Worm (Caenorhabditis elegans): ENCODE results near the gene Y111B2A.1.

DNA sequence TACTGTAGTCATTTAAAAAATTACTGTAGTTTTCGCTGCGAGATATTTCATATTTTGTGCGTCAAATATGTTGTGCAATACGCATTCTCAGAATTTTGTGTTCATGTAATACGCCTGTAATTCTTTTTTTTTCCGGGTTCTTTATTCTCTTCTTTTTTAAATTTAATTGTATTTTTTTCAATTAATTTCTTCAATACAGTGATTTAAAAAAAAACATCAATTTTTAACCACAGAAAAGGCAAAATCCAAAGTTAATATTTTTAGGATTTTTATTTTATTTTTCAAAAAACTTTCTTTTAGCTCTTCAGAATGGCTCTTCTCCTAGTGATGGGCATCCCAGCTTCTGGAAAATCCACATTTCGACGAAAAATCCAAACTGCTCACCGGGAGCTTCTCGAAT is 29.1 kb downstream of the Y111B2A.1 start, which contains the start of gene pstk-1:
- TF ChIP-seq klf-2 (GFP tag; conservative IDR thresholded peaks at IDR 0.05), result no peak
- no peak for TF ChIP-seq ref-1 (GFP tag; conservative IDR thresholded peaks at IDR 0.05)
- no peak for TF ChIP-seq med-1 (GFP tag; optimal IDR thresholded peaks at IDR 0.05; ENCODE audit: insufficient read depth)
- no peak for TF ChIP-seq ztf-29 (GFP tag; IDR thresholded peaks at IDR 0.05)
- TF ChIP-seq flt-1 (GFP tag; IDR thresholded peaks at IDR 0.05), result no peak
- no peak for TF ChIP-seq cog-1 (tag; optimal IDR thresholded peaks at IDR 0.05)
- TF ChIP-seq tab-1 (GFP tag; IDR thresholded peaks at IDR 0.05), result no peak
- no peak for TF ChIP-seq ztf-23 (GFP tag; IDR thresholded peaks at IDR 0.05)
- TF ChIP-seq T22C8.4 (GFP tag; IDR thresholded peaks at IDR 0.05), result no peak

Measured in whole organism, midembryonic.